Worm (Caenorhabditis elegans) whole organism, midembryonic: Measurements from ENCODE around the gene clec-86.

Experiments used
- T22C8.4 ChIP-seq: fragments of 200-800 bp; sonication (Bioruptor generic); IDR thresholded peaks from 2 replicates; pipeline ENCODE4 v1.3.6; 2022; ENCODE audit warnings: missing genetic modification characterization, missing compliant biosample characterization
- cog-1 ChIP-seq: sonication (generic microtip); optimal IDR thresholded peaks from 2 replicates; lab custom pipeline; 2016; ENCODE audit warnings: missing genetic modification characterization, missing compliant biosample characterization
- flt-1 ChIP-seq: fragments of 200-800 bp; sonication (Bioruptor generic); IDR thresholded peaks from 2 replicates; pipeline ENCODE4 v1.3.6; 2022; ENCODE audit warnings: missing genetic modification characterization, missing compliant biosample characterization
- klf-2 ChIP-seq: fragments of 200-800 bp; sonication (Bioruptor generic); conservative IDR thresholded peaks from 2 replicates; pipeline ENCODE4 v1.3.6; 2022; ENCODE audit warnings: missing genetic modification reagents, missing genetic modification characterization, missing compliant biosample characterization
- med-1 ChIP-seq: sonication (generic microtip); optimal IDR thresholded peaks from 2 replicates; lab custom pipeline; 2017; ENCODE audit warnings: missing genetic modification characterization, mild to moderate bottlenecking, missing compliant biosample characterization, antibody characterized with exemption, missing genetic modification reagents; ENCODE audit not compliant: insufficient read depth
- ref-1 ChIP-seq: fragments of 200-800 bp; sonication (Bioruptor generic); conservative IDR thresholded peaks from 2 replicates; pipeline ENCODE4 v1.3.6; 2022; ENCODE audit warnings: missing genetic modification reagents, missing genetic modification characterization, missing compliant biosample characterization
- tab-1 ChIP-seq: fragments of 200-800 bp; sonication (Bioruptor generic); IDR thresholded peaks from 2 replicates; pipeline ENCODE4 v1.3.6; 2022; ENCODE audit warnings: missing genetic modification characterization, missing compliant biosample characterization
- ztf-23 ChIP-seq: fragments of 200-800 bp; sonication (Bioruptor generic); IDR thresholded peaks from 2 replicates; pipeline ENCODE4 v1.3.6; 2022; ENCODE audit warnings: missing genetic modification reagents, missing genetic modification characterization, missing compliant biosample characterization
- ztf-29 ChIP-seq: fragments of 200-800 bp; sonication (Bioruptor generic); IDR thresholded peaks from 2 replicates; pipeline ENCODE4 v1.3.6; 2022; ENCODE audit warnings: missing genetic modification reagents, missing genetic modification characterization, missing compliant biosample characterization

The clec-86 gene

ce11 chrX:7125178-7125577 is 14.5 kb upstream of the clec-86 start:
- no peak for TF ChIP-seq T22C8.4
- TF ChIP-seq med-1 (GFP tag; lab: Kevin White, UChicago), result no peak
- no peak for TF ChIP-seq ztf-29
- no peak for TF ChIP-seq cog-1
- TF ChIP-seq ztf-23 (GFP tag; lab: Robert Waterston, UW), result no peak
- TF ChIP-seq ref-1, result no peak
- no peak for TF ChIP-seq flt-1 (GFP tag; lab: Robert Waterston, UW)
- TF ChIP-seq klf-2 (GFP tag; lab: Robert Waterston, UW), result no peak
- TF ChIP-seq tab-1 (GFP tag; lab: Robert Waterston, UW), result no peak

- TF ChIP-seq med-1 (GFP tag; lab: Kevin White, UChicago) (no peak), T22C8.4 (no peak), cog-1 (no peak), ztf-23 (GFP tag; lab: Robert Waterston, UW) (no peak), ztf-29 (no peak), tab-1 (GFP tag; lab: Robert Waterston, UW) (no peak), flt-1 (GFP tag; lab: Robert Waterston, UW) (no peak), ref-1 (no peak), klf-2 (GFP tag; lab: Robert Waterston, UW) (no peak)
These were observed 13.3 kb upstream of the clec-86 start, which contains the start of gene ist-1 for ce11 chrX:7126348-7126747. Gene ist-1, plus strand, starts transcription at chrX:7126648.

- TF ChIP-seq ref-1 (no peak), tab-1 (GFP tag; lab: Robert Waterston, UW) (no peak), flt-1 (GFP tag; lab: Robert Waterston, UW) (no peak), T22C8.4 (no peak), med-1 (GFP tag; lab: Kevin White, UChicago) (no peak), ztf-29 (no peak), cog-1 (no peak), klf-2 (GFP tag; lab: Robert Waterston, UW) (no peak), ztf-23 (GFP tag; lab: Robert Waterston, UW) (no peak)
These were observed 11.1 kb upstream of the clec-86 start for ce11 chrX:7128615-7129014.

- TF ChIP-seq T22C8.4 (no peak), ref-1 (0 out of 2 replicates have a peak, but pooled peaks have one; percentile 5)
These were observed 10.2 kb upstream of the clec-86 start for ce11 chrX:7129460-7129859.

- TF ChIP-seq flt-1 (GFP tag; lab: Robert Waterston, UW) (no peak), tab-1 (GFP tag; lab: Robert Waterston, UW) (no peak), cog-1 (no peak), ref-1 (no peak), klf-2 (GFP tag; lab: Robert Waterston, UW) (no peak), med-1 (GFP tag; lab: Kevin White, UChicago) (no peak), ztf-23 (GFP tag; lab: Robert Waterston, UW) (no peak), ztf-29 (no peak), T22C8.4 (no peak)
These were observed 8.5 kb upstream of the clec-86 start for ce11 chrX:7131206-7131605.

ce11 chrX:7140682-7141254 is 1.1 kb downstream of the clec-86 start:
- no peak for TF ChIP-seq tab-1 (GFP tag; lab: Robert Waterston, UW)
- no peak for TF ChIP-seq T22C8.4
- no peak for TF ChIP-seq ztf-29
- TF ChIP-seq cog-1, result no peak
- TF ChIP-seq med-1 (GFP tag; lab: Kevin White, UChicago), result no peak
- no peak for TF ChIP-seq ref-1
- no peak for TF ChIP-seq ztf-23 (GFP tag; lab: Robert Waterston, UW)
- TF ChIP-seq flt-1 (GFP tag; lab: Robert Waterston, UW), result no peak
- no peak for TF ChIP-seq klf-2 (GFP tag; lab: Robert Waterston, UW)

- no peak for TF ChIP-seq tab-1 (GFP tag; lab: Robert Waterston, UW)
- no peak for TF ChIP-seq ztf-23 (GFP tag; lab: Robert Waterston, UW)
- no peak for TF ChIP-seq cog-1
- TF ChIP-seq T22C8.4, result no peak
- no peak for TF ChIP-seq ztf-29
- TF ChIP-seq flt-1 (GFP tag; lab: Robert Waterston, UW), result no peak
- TF ChIP-seq klf-2 (GFP tag; lab: Robert Waterston, UW), result no peak
- TF ChIP-seq med-1 (GFP tag; lab: Kevin White, UChicago), result no peak
- TF ChIP-seq ref-1, result no peak
These were observed 3.8 kb downstream of the clec-86 start, which contains the start of gene alh-10 for ce11 chrX:7143515-7143914. Gene alh-10, minus strand, starts transcription at chrX:7143641.

ce11 chrX:7149670-7150069 is 10.0 kb downstream of the clec-86 start:
- TF ChIP-seq cog-1 (no peak), T22C8.4 (no peak), klf-2 (GFP tag; lab: Robert Waterston, UW) (no peak), ztf-29 (no peak), tab-1 (GFP tag; lab: Robert Waterston, UW) (no peak), flt-1 (GFP tag; lab: Robert Waterston, UW) (no peak), ztf-23 (GFP tag; lab: Robert Waterston, UW) (no peak), med-1 (GFP tag; lab: Kevin White, UChicago) (no peak), ref-1 (no peak)

- TF ChIP-seq cog-1 (no peak), tab-1 (GFP tag; lab: Robert Waterston, UW) (no peak), ref-1 (no peak), flt-1 (GFP tag; lab: Robert Waterston, UW) (peak; percentile 62; the same call in 1 of the 2 replicates), ztf-23 (GFP tag; lab: Robert Waterston, UW) (peak; percentile 29; the same call in 1 of the 2 replicates), T22C8.4 (no peak), ztf-29 (no peak), med-1 (GFP tag; lab: Kevin White, UChicago) (no peak), klf-2 (GFP tag; lab: Robert Waterston, UW) (no peak)
These were observed 11.6 kb downstream of the clec-86 start, which contains the start of gene lam-2 for ce11 chrX:7151189-7151857. Gene lam-2, minus strand, starts transcription at chrX:7151239.
